Fruit fly (Drosophila melanogaster): ENCODE results near the gene CG7991.

CG7991 gene

DNA sequence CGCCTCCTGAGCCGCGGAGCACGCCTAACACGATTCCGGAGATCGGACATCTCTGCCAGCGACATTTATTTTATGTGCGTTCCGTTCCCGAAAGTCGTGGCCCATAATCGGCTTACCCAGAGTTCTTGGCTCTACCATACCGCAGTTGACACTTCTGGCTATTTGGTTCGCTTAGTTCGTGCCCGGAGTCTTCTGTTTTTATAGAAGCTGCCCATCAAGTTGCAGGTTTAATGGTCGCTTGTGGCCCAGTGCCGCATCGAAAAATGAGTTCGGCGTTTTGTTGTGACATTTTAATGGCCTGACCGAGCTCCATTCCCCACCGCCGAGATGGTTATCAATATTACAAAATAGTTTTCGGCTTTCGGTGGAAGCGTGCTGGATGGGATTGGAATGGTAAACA, 1.7 kb downstream of the CG7991 start:
- no peak for TF ChIP-seq CG10631 (GFP tag; optimal IDR thresholded peaks at IDR 0.05)
- TF ChIP-seq Smox (GFP tag; optimal IDR thresholded peaks at IDR 0.05), result no peak

dm6 chr3L:1679394-1679793, 4.9 kb downstream of the CG7991 start:
- TF ChIP-seq Hr38 (GFP tag; optimal IDR thresholded peaks at IDR 0.05) (no peak), CG4318 (GFP tag; optimal IDR thresholded peaks at IDR 0.05) (no peak), acj6 (GFP tag; optimal IDR thresholded peaks at IDR 0.05) (peak; percentile 3), esn (GFP tag; optimal IDR thresholded peaks at IDR 0.05) (no peak), OdsH (GFP tag; optimal IDR thresholded peaks at IDR 0.05) (no peak), eg (GFP tag; IDR thresholded peaks at IDR 0.05) (no peak), Ets96B (tag; optimal IDR thresholded peaks at IDR 0.05) (peak; percentile 47), CG8119 (GFP tag; IDR thresholded peaks at IDR 0.05) (0 out of 3 replicates have a peak, but pooled peaks have one; percentile 21), Blimp-1 (GFP tag; optimal IDR thresholded peaks at IDR 0.05) (no peak), CG9139 (GFP tag; optimal IDR thresholded peaks at IDR 0.05) (no peak), CG10631 (GFP tag; optimal IDR thresholded peaks at IDR 0.05) (peak; percentile 6), Met (GFP tag; optimal IDR thresholded peaks at IDR 0.05) (peak; percentile 26), Gug (GFP tag; IDR thresholded peaks at IDR 0.05) (no peak), Smox (GFP tag; optimal IDR thresholded peaks at IDR 0.05) (no peak), ss (GFP tag; optimal IDR thresholded peaks at IDR 0.05) (peak; percentile 23 to 56), CG8319 (GFP tag; optimal IDR thresholded peaks at IDR 0.05) (no peak), CG11762 (GFP tag; optimal IDR thresholded peaks at IDR 0.05; ENCODE audit: insufficient read depth) (no peak), Eip78C (GFP tag) (peak; percentile 78), CG32006 (GFP tag; optimal IDR thresholded peaks at IDR 0.05) (no peak), Lpt (GFP tag; optimal IDR thresholded peaks at IDR 0.05) (no peak), Sox14 (GFP tag; optimal IDR thresholded peaks at IDR 0.05) (peak; percentile 8), fkh (GFP tag; optimal IDR thresholded peaks at IDR 0.05) (no peak), CG8632 (GFP tag; optimal IDR thresholded peaks at IDR 0.05) (no peak), CG1621 (tag; optimal IDR thresholded peaks at IDR 0.05) (peak; percentile 12), topi (GFP tag; optimal IDR thresholded peaks at IDR 0.05) (no peak), CG6808 (GFP tag; optimal IDR thresholded peaks at IDR 0.05) (peak; percentile 57), CG6854 (GFP tag; optimal IDR thresholded peaks at IDR 0.05) (no peak), net (GFP tag; optimal IDR thresholded peaks at IDR 0.05) (no peak), achi (GFP tag; optimal IDR thresholded peaks at IDR 0.05) (peak; percentile 17), lz (GFP tag; optimal IDR thresholded peaks at IDR 0.05) (no peak), Hr39 (GFP tag; optimal IDR thresholded peaks at IDR 0.05) (no peak), salr (GFP tag; optimal IDR thresholded peaks at IDR 0.05) (no peak), CG31627 (GFP tag; optimal IDR thresholded peaks at IDR 0.05) (no peak), vri (GFP tag; optimal IDR thresholded peaks at IDR 0.05) (no peak), dac (GFP tag; optimal IDR thresholded peaks at IDR 0.05) (no peak), Ets21C (GFP tag; optimal IDR thresholded peaks at IDR 0.05) (no peak), Sox15 (GFP tag; optimal IDR thresholded peaks at IDR 0.05) (no peak), pdm3 (GFP tag; optimal IDR thresholded peaks at IDR 0.05) (peak; percentile 24), spab (GFP tag; optimal IDR thresholded peaks at IDR 0.05) (peak; percentile 15), CG10669 (GFP tag; optimal IDR thresholded peaks at IDR 0.05) (peak; percentile 28), CG34406 (GFP tag; optimal IDR thresholded peaks at IDR 0.05) (no peak), CG16779 (tag; optimal IDR thresholded peaks at IDR 0.05) (no peak), Eip75B (GFP tag; optimal IDR thresholded peaks at IDR 0.05) (no peak), fd59A (GFP tag; optimal IDR thresholded peaks at IDR 0.05) (no peak), svp (GFP tag) (peak; percentile 62), dsx (GFP tag; optimal IDR thresholded peaks at IDR 0.05; ENCODE audit: poor library complexity, severe bottlenecking) (peak; percentile 44), fd85E (GFP tag; optimal IDR thresholded peaks at IDR 0.05) (no peak), CG3032 (tag; optimal IDR thresholded peaks at IDR 0.05) (peak; percentile 38), CG6276 (GFP tag; optimal IDR thresholded peaks at IDR 0.05) (no peak), Hr4 (GFP tag; optimal IDR thresholded peaks at IDR 0.05) (no peak)

All from whole organism, prepupa.